Worm (Caenorhabditis elegans): Measurements from ENCODE around the gene stau-1.

stau-1 gene

DNA sequence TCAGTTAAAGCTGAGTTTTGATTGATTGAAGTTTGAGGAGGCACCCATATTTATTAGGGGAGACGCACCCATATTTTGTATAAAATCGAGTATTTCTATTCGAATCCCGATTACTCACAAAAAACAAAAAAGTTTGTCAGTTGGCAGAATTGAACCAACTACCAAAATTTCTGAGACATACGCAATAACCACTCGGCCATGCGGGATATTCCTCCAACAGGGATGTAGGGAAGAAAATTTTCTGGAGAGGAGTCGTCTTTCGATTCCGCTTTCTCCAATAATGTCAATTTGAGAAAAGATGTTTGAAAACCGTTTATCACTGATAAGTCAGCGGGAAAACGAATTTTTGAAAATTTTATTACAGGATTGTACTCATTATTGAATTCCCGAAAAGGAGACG is 35.5 kb upstream of the stau-1 start:
- TF ChIP-seq rcor-1 (GFP tag; IDR thresholded peaks at IDR 0.05) (peak; percentile 44; the same call in 1 of the 2 replicates), ztf-25 (GFP tag; IDR thresholded peaks at IDR 0.05) (0 out of 2 replicates have a peak, but pooled peaks have one; percentile 27), rpc-1 (optimal IDR thresholded peaks at IDR 0.05) (peak; percentile 31), rpc-1 (tag; optimal IDR thresholded peaks at IDR 0.05) (peak; percentile 58), hmg-1.2 (GFP tag; IDR thresholded peaks at IDR 0.05) (peak; percentile 61; the same call in 1 of the 2 replicates), nfyb-1 (GFP tag; IDR thresholded peaks at IDR 0.05) (peak; percentile 45; the same call in 1 of the 2 replicates), B0261.1 (tag; optimal IDR thresholded peaks at IDR 0.05) (peak; percentile 55), tbp1 (GFP tag; optimal IDR thresholded peaks at IDR 0.05) (peak; percentile 80), lin-26 (GFP tag; IDR thresholded peaks at IDR 0.05) (peak; percentile 71), dox-1 (GFP tag; IDR thresholded peaks at IDR 0.05) (peak; percentile 66), Y56A3A.18 (GFP tag; IDR thresholded peaks at IDR 0.05) (peak; percentile 68; the same call in 1 of the 2 replicates)

ce11 chrX:1068986-1069385 is 33.9 kb upstream of the stau-1 start, which contains the start of gene mksr-1:
mksr-1 (minus strand) TSS chrX:1069129.
- TF ChIP-seq somi-1 (GFP tag; optimal IDR thresholded peaks at IDR 0.05) (no peak), zfh-2 (GFP tag; conservative IDR thresholded peaks at IDR 0.05) (0 out of 2 replicates have a peak, but pooled peaks have one; percentile 12), egrh-3 (GFP tag; IDR thresholded peaks at IDR 0.05) (0 out of 2 replicates have a peak, but pooled peaks have one; percentile 16)

ce11 chrX:1064064-1064463 is 29.0 kb upstream of the stau-1 start:
- TF ChIP-seq cebp-1 (GFP tag; IDR thresholded peaks at IDR 0.05) (no peak), cebp-1 (tag; optimal IDR thresholded peaks at IDR 0.05) (peak; percentile 46), lin-40 (tag; optimal IDR thresholded peaks at IDR 0.05) (peak; percentile 50), F37B4.10 (GFP tag; IDR thresholded peaks at IDR 0.05) (no peak), nhr-80 (tag; optimal IDR thresholded peaks at IDR 0.05) (no peak), attf-5 (GFP tag; optimal IDR thresholded peaks at IDR 0.05) (no peak), C06A6.2 (GFP tag; conservative IDR thresholded peaks at IDR 0.05) (0 out of 2 replicates have a peak, but pooled peaks have one; percentile 15), Y79H2A.3 (GFP tag; conservative IDR thresholded peaks at IDR 0.05) (no peak), xnd-1 (tag; optimal IDR thresholded peaks at IDR 0.05) (no peak), dox-1 (GFP tag; IDR thresholded peaks at IDR 0.05) (no peak), snpc-4 (GFP tag; optimal IDR thresholded peaks at IDR 0.05) (no peak), snpc-4 (tag; optimal IDR thresholded peaks at IDR 0.05) (no peak), K12H6.12 (tag; optimal IDR thresholded peaks at IDR 0.05) (peak; percentile 72), atf-7 (tag; optimal IDR thresholded peaks at IDR 0.05) (peak; percentile 3), ztf-22 (GFP tag; optimal IDR thresholded peaks at IDR 0.05) (no peak), ztf-18 (tag; optimal IDR thresholded peaks at IDR 0.05) (no peak), F39B2.1 (GFP tag; IDR thresholded peaks at IDR 0.05) (no peak), zim-3 (tag; optimal IDR thresholded peaks at IDR 0.05) (no peak), hlh-26 (GFP tag; conservative IDR thresholded peaks at IDR 0.05) (no peak), lsy-27 (tag; optimal IDR thresholded peaks at IDR 0.05; ENCODE audit: borderline replicate concordance, insufficient read depth) (no peak), nhr-27 (tag; optimal IDR thresholded peaks at IDR 0.05) (no peak), ekl-4 (GFP tag; IDR thresholded peaks at IDR 0.05) (no peak), pbrm-1 (GFP tag; IDR thresholded peaks at IDR 0.05) (peak; percentile 29; the same call in 1 of the 2 replicates), pha-4 (tag; optimal IDR thresholded peaks at IDR 0.05) (no peak), madf-8 (GFP tag; conservative IDR thresholded peaks at IDR 0.05) (no peak), attf-3 (GFP tag; conservative IDR thresholded peaks at IDR 0.05) (no peak), hmg-1.2 (GFP tag; IDR thresholded peaks at IDR 0.05) (peak; percentile 34; the same call in 1 of the 2 replicates), C17E4.6 (GFP tag; IDR thresholded peaks at IDR 0.05) (no peak), B0019.2 (GFP tag; conservative IDR thresholded peaks at IDR 0.05) (no peak), aptf-3 (GFP tag; IDR thresholded peaks at IDR 0.05) (no peak), nfyb-1 (GFP tag; IDR thresholded peaks at IDR 0.05) (no peak), ZK185.1 (tag; optimal IDR thresholded peaks at IDR 0.05; ENCODE audit: poor library complexity, severe bottlenecking) (no peak), rcor-1 (GFP tag; IDR thresholded peaks at IDR 0.05) (no peak), ama-1 (optimal IDR thresholded peaks at IDR 0.05) (no peak), ama-1 (GFP tag; optimal IDR thresholded peaks at IDR 0.05) (no peak), mcd-1 (GFP tag; IDR thresholded peaks at IDR 0.05) (peak; percentile 52)

All from whole organism, young adult.